Worm (Caenorhabditis elegans): ENCODE results near the gene F14D7.8.

The F14D7.8 gene

ce11 chrV:14312695-14313094, at the start of gene F14D7.8:
Gene F14D7.8, minus strand, starts transcription at chrV:14312795.
- TF ChIP-seq tlf-1 (GFP tag; optimal IDR thresholded peaks at IDR 0.05) (no peak), hrde-1 (tag; optimal IDR thresholded peaks at IDR 0.05; ENCODE audit: borderline replicate concordance) (no peak), athp-1 (tag; optimal IDR thresholded peaks at IDR 0.05) (no peak), Y79H2A.3 (GFP tag; conservative IDR thresholded peaks at IDR 0.05) (no peak), repo-1 (tag; optimal IDR thresholded peaks at IDR 0.05) (no peak), ceh-100 (GFP tag; IDR thresholded peaks at IDR 0.05) (no peak), bed-2 (GFP tag; IDR thresholded peaks at IDR 0.05) (no peak), K11D2.4 (GFP tag; IDR thresholded peaks at IDR 0.05) (no peak), Y53F4B.3 (GFP tag; IDR thresholded peaks at IDR 0.05) (no peak), T07F8.4 (tag; optimal IDR thresholded peaks at IDR 0.05) (no peak)

- TF ChIP-seq sdz-38 (tag; optimal IDR thresholded peaks at IDR 0.05), result no peak
- no peak for TF ChIP-seq cebp-2 (GFP tag; IDR thresholded peaks at IDR 0.05)
- no peak for TF ChIP-seq mcd-1 (GFP tag; IDR thresholded peaks at IDR 0.05)
- no peak for TF ChIP-seq snpc-4 (GFP tag; optimal IDR thresholded peaks at IDR 0.05)
- peak in 3 of 4 experiments; percentile 49 to 94 (median 89) for TF ChIP-seq snpc-4 (tag; optimal IDR thresholded peaks at IDR 0.05)
- TF ChIP-seq atf-7 (tag; optimal IDR thresholded peaks at IDR 0.05), result no peak
- no peak for TF ChIP-seq ztf-3 (GFP tag; optimal IDR thresholded peaks at IDR 0.05)
- TF ChIP-seq hmg-1.2 (GFP tag; IDR thresholded peaks at IDR 0.05), result no peak
Measured at ce11 chrV:14361973-14362372, 49.4 kb upstream of the F14D7.8 start.

- TF ChIP-seq hlh-26 (GFP tag; conservative IDR thresholded peaks at IDR 0.05) (no peak), ceh-58 (GFP tag; IDR thresholded peaks at IDR 0.05) (no peak), Y53F4B.3 (GFP tag; IDR thresholded peaks at IDR 0.05) (no peak), F23B12.7 (tag; optimal IDR thresholded peaks at IDR 0.05; ENCODE audit: insufficient read depth) (no peak), sea-2 (GFP tag; IDR thresholded peaks at IDR 0.05) (no peak), rec-8 (tag; optimal IDR thresholded peaks at IDR 0.05) (no peak), zfh-2 (GFP tag; conservative IDR thresholded peaks at IDR 0.05) (0 out of 2 replicates have a peak, but pooled peaks have one; percentile 23), rcor-1 (GFP tag; IDR thresholded peaks at IDR 0.05) (no peak), lag-1 (GFP tag; IDR thresholded peaks at IDR 0.05) (no peak), tbx-9 (tag; optimal IDR thresholded peaks at IDR 0.05; ENCODE audit: borderline replicate concordance) (no peak), him-1 (tag; optimal IDR thresholded peaks at IDR 0.05) (no peak), snpc-4 (GFP tag; optimal IDR thresholded peaks at IDR 0.05) (peak; percentile 82), snpc-4 (tag; optimal IDR thresholded peaks at IDR 0.05) (peak; percentile 77 to 93 (median 83)), F22D6.2 (tag; optimal IDR thresholded peaks at IDR 0.05) (no peak), Y67H2A.10 (GFP tag; conservative IDR thresholded peaks at IDR 0.05) (no peak), B0035.1 (tag; optimal IDR thresholded peaks at IDR 0.05) (no peak), efl-1 (GFP tag; optimal IDR thresholded peaks at IDR 0.05) (no peak), snpc-1.3 (tag; optimal IDR thresholded peaks at IDR 0.05; ENCODE audit: insufficient read depth) (no peak), bed-1 (GFP tag; IDR thresholded peaks at IDR 0.05) (no peak), bed-2 (GFP tag; IDR thresholded peaks at IDR 0.05) (no peak), ceh-27 (GFP tag; optimal IDR thresholded peaks at IDR 0.05) (no peak), nhr-120 (GFP tag; IDR thresholded peaks at IDR 0.05) (no peak), pbrm-1 (GFP tag; IDR thresholded peaks at IDR 0.05) (0 out of 2 replicates have a peak, but pooled peaks have one; percentile 38), ztf-6 (GFP tag; IDR thresholded peaks at IDR 0.05) (no peak), mes-4 (tag; optimal IDR thresholded peaks at IDR 0.05) (no peak), madf-6 (GFP tag; IDR thresholded peaks at IDR 0.05) (no peak), mel-28 (tag; optimal IDR thresholded peaks at IDR 0.05; ENCODE audit: borderline replicate concordance) (no peak), somi-1 (GFP tag; optimal IDR thresholded peaks at IDR 0.05) (no peak), hmg-1.2 (GFP tag; IDR thresholded peaks at IDR 0.05) (peak; percentile 32; the same call in 1 of the 2 replicates), F37B4.10 (GFP tag; IDR thresholded peaks at IDR 0.05) (no peak), zim-3 (tag; optimal IDR thresholded peaks at IDR 0.05) (no peak), B0019.2 (GFP tag; conservative IDR thresholded peaks at IDR 0.05) (no peak), tbp1 (GFP tag; optimal IDR thresholded peaks at IDR 0.05) (peak; percentile 47)
Measured at ce11 chrV:14358577-14358976, 46.0 kb upstream of the F14D7.8 start, which contains the start of gene Y49A3A.4. Gene Y49A3A.4, minus strand, starts transcription at chrV:14358890.

Data from whole organism, young adult.